Worm (Caenorhabditis elegans) whole organism, L4 larva: Measurements from ENCODE around the gene mdt-26.

Experiments
- D1046.2 ChIP-seq: fragments of 200-800 bp; sonication (Bioruptor generic); IDR thresholded peaks from 2 replicates; pipeline ENCODE4 v1.3.6; 2022; ENCODE audit warnings: missing genetic modification characterization, missing compliant biosample characterization
- F10B5.3 ChIP-seq: sonication (generic microtip); optimal IDR thresholded peaks from 2 replicates; lab custom pipeline; 2016; ENCODE audit warnings: mild to moderate bottlenecking, missing genetic modification characterization, missing compliant biosample characterization
- F26F4.8 ChIP-seq: fragments of 200-800 bp; sonication (Bioruptor generic); conservative IDR thresholded peaks from 2 replicates; pipeline ENCODE4 v1.3.6; 2022; ENCODE audit warnings: missing genetic modification characterization, missing compliant biosample characterization
- F44E2.7 ChIP-seq: fragments of 200-800 bp; sonication (Bioruptor generic); IDR thresholded peaks from 2 replicates; pipeline ENCODE4 v2.1.2; 2022; ENCODE audit warnings: missing genetic modification characterization, missing compliant biosample characterization
- Y105C5A.15 ChIP-seq: fragments of 200-800 bp; sonication (Bioruptor generic); IDR thresholded peaks from 2 replicates; pipeline ENCODE4 v1.3.6; 2022; ENCODE audit warnings: missing genetic modification characterization, missing compliant biosample characterization
- Y5F2A.4 ChIP-seq: fragments of 200-800 bp; sonication (Bioruptor generic); optimal IDR thresholded peaks from 2 replicates; lab custom pipeline; 2018; ENCODE audit warnings: mild to moderate bottlenecking, missing genetic modification characterization, missing compliant biosample characterization
- Y75B8A.6 ChIP-seq: fragments of 200-800 bp; sonication (Bioruptor generic); IDR thresholded peaks from 2 replicates; pipeline ENCODE4 v1.3.6; 2022; ENCODE audit warnings: missing genetic modification reagents, missing genetic modification characterization, missing compliant biosample characterization
- ZK337.2 ChIP-seq: fragments of 200-800 bp; sonication (Bioruptor generic); IDR thresholded peaks from 2 replicates; pipeline ENCODE4 v1.3.6; 2022; ENCODE audit warnings: missing genetic modification reagents, missing genetic modification characterization, missing compliant biosample characterization
- aly-2 ChIP-seq: sonication (generic microtip); optimal IDR thresholded peaks from 2 replicates; lab custom pipeline; 2018; ENCODE audit warnings: missing biosample characterization, missing genetic modification characterization
- ama-1 ChIP-seq: fragments of 150-350 bp; optimal IDR thresholded peaks from 2 replicates; lab custom pipeline; 2014; ENCODE audit warnings: inconsistent platforms, mixed read lengths
- arid-1 ChIP-seq: fragments of 200-800 bp; sonication (Bioruptor generic); conservative IDR thresholded peaks from 2 replicates; pipeline ENCODE4 v1.3.6; 2022; ENCODE audit warnings: missing genetic modification reagents, missing genetic modification characterization, missing compliant biosample characterization
- ceh-28 ChIP-seq: fragments of 150-350 bp; optimal IDR thresholded peaks from 2 replicates; lab custom pipeline; 2014; ENCODE audit warnings: missing biosample characterization, missing genetic modification reagents, missing genetic modification characterization
- ceh-32 ChIP-seq: sonication (generic microtip); optimal IDR thresholded peaks from 2 replicates; lab custom pipeline; 2016; ENCODE audit warnings: mild to moderate bottlenecking, missing genetic modification characterization, missing compliant biosample characterization; ENCODE audit not compliant: poor library complexity
- cey-2 ChIP-seq: sonication (generic microtip); optimal IDR thresholded peaks from 3 replicates; lab custom pipeline; 2017; ENCODE audit warnings: missing genetic modification characterization, mild to moderate bottlenecking, missing compliant biosample characterization, antibody characterized with exemption, borderline replicate concordance; ENCODE audit not compliant: insufficient read depth
- daf-8 ChIP-seq: fragments of 200-800 bp; sonication (Bioruptor generic); IDR thresholded peaks from 2 replicates; pipeline ENCODE4 v1.3.6; 2022; ENCODE audit warnings: missing genetic modification characterization, missing compliant biosample characterization
- dmd-8 ChIP-seq: fragments of 200-800 bp; sonication (Bioruptor generic); IDR thresholded peaks from 2 replicates; pipeline ENCODE4 v1.3.6; 2022; ENCODE audit warnings: missing genetic modification characterization, missing compliant biosample characterization
- dmd-9 ChIP-seq: fragments of 200-800 bp; sonication (Bioruptor generic); IDR thresholded peaks from 2 replicates; pipeline ENCODE4 v1.3.6; 2022; ENCODE audit warnings: missing genetic modification reagents, missing genetic modification characterization, missing compliant biosample characterization
- duxl-1 ChIP-seq: sonication (generic microtip); optimal IDR thresholded peaks from 2 replicates; lab custom pipeline; 2016; ENCODE audit warnings: mild to moderate bottlenecking, missing genetic modification characterization, moderate library complexity, missing compliant biosample characterization; ENCODE audit not compliant: poor library complexity
- egl-27 ChIP-seq: sonication (generic microtip); optimal IDR thresholded peaks from 3 replicates; lab custom pipeline; 2017; ENCODE audit warnings: missing biosample characterization, missing genetic modification reagents, missing genetic modification characterization
- egl-43 ChIP-seq: fragments of 200-800 bp; sonication (Bioruptor generic); IDR thresholded peaks from 2 replicates; pipeline ENCODE4 v1.3.6; 2022; ENCODE audit warnings: missing genetic modification reagents, missing genetic modification characterization, missing compliant biosample characterization
- hlh-11 ChIP-seq: fragments of 200-800 bp; sonication (Bioruptor generic); optimal IDR thresholded peaks from 2 replicates; lab custom pipeline; 2018; ENCODE audit warnings: mild to moderate bottlenecking, missing genetic modification characterization, missing compliant biosample characterization
- hlh-30 ChIP-seq: sonication (generic microtip); optimal IDR thresholded peaks from 2 replicates; lab custom pipeline; 2017; ENCODE audit warnings: antibody characterized with exemption, mild to moderate bottlenecking, missing genetic modification characterization, missing compliant biosample characterization; ENCODE audit not compliant: insufficient read depth
- lim-7 ChIP-seq: fragments of 200-800 bp; sonication (Bioruptor generic); IDR thresholded peaks from 2 replicates; pipeline ENCODE4 v1.3.6; 2022; ENCODE audit warnings: missing genetic modification characterization, missing compliant biosample characterization
- lin-1 ChIP-seq: fragments of 200-800 bp; sonication (Bioruptor generic); IDR thresholded peaks from 2 replicates; pipeline ENCODE4 v1.3.6; 2022; ENCODE audit warnings: missing genetic modification reagents, missing genetic modification characterization, missing compliant biosample characterization
- lin-38 ChIP-seq: fragments of 200-800 bp; sonication (Bioruptor generic); IDR thresholded peaks from 2 replicates; pipeline ENCODE4 v1.3.6; 2022; ENCODE audit warnings: missing genetic modification reagents, missing genetic modification characterization, missing compliant biosample characterization
- lsy-2 ChIP-seq, 2 experiments: fragments of 150-350 bp in 1 of 2; sonication (generic microtip) in 1 of 2; optimal IDR thresholded peaks; 2 replicates each; lab custom pipeline; 2014 to 2017; ENCODE audit warnings: missing biosample characterization in 2 of 2, missing genetic modification characterization in 2 of 2
- madf-5 ChIP-seq, 2 experiments: fragments of 200-800 bp; sonication (Bioruptor generic); IDR thresholded peaks; 2 replicates each; pipeline ENCODE4 v1.3.6; 2022; ENCODE audit warnings: missing compliant biosample characterization in 2 of 2, missing genetic modification characterization in 2 of 2
- madf-9 ChIP-seq: fragments of 200-800 bp; sonication (Bioruptor generic); conservative IDR thresholded peaks from 2 replicates; pipeline ENCODE4 v1.3.6; 2022; ENCODE audit warnings: missing genetic modification reagents, missing genetic modification characterization, missing compliant biosample characterization
- mdl-1 ChIP-seq, 2 experiments: fragments of 150-350 bp in 1 of 2; sonication (generic microtip) in 1 of 2; optimal IDR thresholded peaks; 2 replicates each; lab custom pipeline; 2014 to 2017; ENCODE audit warnings: missing biosample characterization in 2 of 2, missing genetic modification characterization in 2 of 2
- mep-1 ChIP-seq: fragments of 150-350 bp; sonication (generic microtip); optimal IDR thresholded peaks from 3 replicates; lab custom pipeline; 2014; ENCODE audit warnings: missing biosample characterization, missing genetic modification characterization
- nhr-10 ChIP-seq: fragments of 150-350 bp; optimal IDR thresholded peaks from 2 replicates; lab custom pipeline; 2014; ENCODE audit warnings: missing biosample characterization, missing genetic modification characterization
- nhr-11 ChIP-seq: fragments of 150-350 bp; optimal IDR thresholded peaks from 2 replicates; lab custom pipeline; 2014; ENCODE audit warnings: missing biosample characterization, missing genetic modification characterization
- nhr-111 ChIP-seq: fragments of 200-800 bp; sonication (Bioruptor generic); optimal IDR thresholded peaks from 2 replicates; lab custom pipeline; 2018; ENCODE audit warnings: mild to moderate bottlenecking, missing genetic modification characterization, missing compliant biosample characterization
- nhr-237 ChIP-seq: sonication (generic microtip); optimal IDR thresholded peaks from 2 replicates; lab custom pipeline; 2017; ENCODE audit warnings: missing biosample characterization, missing genetic modification characterization
- nhr-28 ChIP-seq: fragments of 150-350 bp; optimal IDR thresholded peaks from 2 replicates; lab custom pipeline; 2014; ENCODE audit warnings: missing biosample characterization, missing genetic modification characterization
- nhr-41 ChIP-seq: fragments of 200-800 bp; sonication (Bioruptor generic); IDR thresholded peaks from 2 replicates; pipeline ENCODE4 v1.3.6; 2022; ENCODE audit warnings: missing genetic modification reagents, missing genetic modification characterization, missing compliant biosample characterization
- nhr-42 ChIP-seq: fragments of 200-800 bp; sonication (Bioruptor generic); IDR thresholded peaks from 2 replicates; pipeline ENCODE4 v1.3.6; 2022; ENCODE audit warnings: missing genetic modification characterization, missing compliant biosample characterization
- nhr-48 ChIP-seq: sonication (generic microtip); optimal IDR thresholded peaks from 2 replicates; lab custom pipeline; 2016; ENCODE audit warnings: mild to moderate bottlenecking, missing genetic modification characterization, missing compliant biosample characterization
- nhr-77 ChIP-seq: fragments of 150-350 bp; optimal IDR thresholded peaks from 2 replicates; lab custom pipeline; 2014; ENCODE audit warnings: missing biosample characterization, missing genetic modification characterization
- php-3 ChIP-seq: fragments of 200-800 bp; sonication (Bioruptor generic); IDR thresholded peaks from 2 replicates; pipeline ENCODE4 v1.3.6; 2022; ENCODE audit warnings: missing genetic modification reagents, missing genetic modification characterization, missing compliant biosample characterization
- pqm-1 ChIP-seq: sonication (generic microtip); optimal IDR thresholded peaks from 2 replicates; lab custom pipeline; 2017; ENCODE audit warnings: missing biosample characterization, missing genetic modification characterization
- snpc-4 ChIP-seq: fragments of 150-350 bp; optimal IDR thresholded peaks from 2 replicates; lab custom pipeline; 2014; ENCODE audit warnings: missing biosample characterization, missing genetic modification characterization
- spr-1 ChIP-seq: sonication (generic microtip); optimal IDR thresholded peaks from 2 replicates; lab custom pipeline; 2016; ENCODE audit warnings: mild to moderate bottlenecking, missing genetic modification characterization, missing compliant biosample characterization
- spr-3 ChIP-seq: fragments of 200-800 bp; sonication (Bioruptor generic); optimal IDR thresholded peaks from 2 replicates; lab custom pipeline; 2018; ENCODE audit warnings: mild to moderate bottlenecking, missing genetic modification characterization, missing compliant biosample characterization
- tra-1 ChIP-seq: fragments of 200-800 bp; sonication (Bioruptor generic); IDR thresholded peaks from 2 replicates; pipeline ENCODE4 v1.3.6; 2022; ENCODE audit warnings: missing genetic modification reagents, missing genetic modification characterization, missing compliant biosample characterization
- unc-62 ChIP-seq, 3 experiments: fragments of 150-350 bp in 1 of 3; sonication (generic microtip); optimal IDR thresholded peaks in 2 of 3; peaks in 1 of 3; 1 replicate in 1 of 3; 2 replicates in 2 of 3; lab custom pipeline; 2014 to 2017; ENCODE audit warnings: missing biosample characterization in 3 of 3, missing genetic modification characterization in 3 of 3, missing genetic modification reagents in 3 of 3, missing genotype in 1 of 3
- zag-1 ChIP-seq: fragments of 150-350 bp; optimal IDR thresholded peaks from 2 replicates; lab custom pipeline; 2014; ENCODE audit warnings: missing biosample characterization, missing genetic modification characterization
- zfp-2 ChIP-seq: sonication (generic microtip); optimal IDR thresholded peaks from 2 replicates; lab custom pipeline; 2016; ENCODE audit warnings: mild to moderate bottlenecking, missing genetic modification characterization, missing compliant biosample characterization
- zip-11 ChIP-seq: fragments of 200-800 bp; sonication (Bioruptor generic); IDR thresholded peaks from 2 replicates; pipeline ENCODE4 v1.3.6; 2022; ENCODE audit warnings: missing genetic modification characterization, missing compliant biosample characterization
- zip-2 ChIP-seq: fragments of 150-350 bp; optimal IDR thresholded peaks from 2 replicates; lab custom pipeline; 2014; ENCODE audit warnings: missing biosample characterization, missing genetic modification characterization

Gene mdt-26

ce11 chrII:5661735-5662177 is 775 bp downstream of the mdt-26 start (continued):
- peak; percentile 57 for TF ChIP-seq zfp-2 (tag; lab: Kevin White, UChicago)
- TF ChIP-seq egl-27 (tag; lab: Kevin White, UChicago), result peak; percentile 78
- TF ChIP-seq lin-38, result peak; percentile 89
- TF ChIP-seq nhr-11, result peak; percentile 81
- TF ChIP-seq spr-1, result peak; percentile 91
- TF ChIP-seq aly-2 (tag; lab: Kevin White, UChicago), result no peak
- peak; percentile 73 for TF ChIP-seq nhr-48 (tag; lab: Kevin White, UChicago)
- peak; percentile 81 for TF ChIP-seq Y5F2A.4 (GFP tag; lab: Kevin White, UChicago)
- TF ChIP-seq nhr-28, result peak; percentile 55
- TF ChIP-seq daf-8 (GFP tag; lab: Robert Waterston, UW), result peak; percentile 83; the same call in 1 of the 2 replicates
- peak; percentile 97 for TF ChIP-seq tra-1 (GFP tag; lab: Robert Waterston, UW)
- peak; percentile 99 for TF ChIP-seq egl-43 (GFP tag; lab: Robert Waterston, UW)
- TF ChIP-seq lin-1 (GFP tag; lab: Robert Waterston, UW), result peak; percentile 98
- TF ChIP-seq mep-1 (tag; lab: Kevin White, UChicago), result peak; percentile 90
- TF ChIP-seq madf-9 (GFP tag; lab: Robert Waterston, UW), result peak; percentile 90
- TF ChIP-seq Y105C5A.15 (GFP tag; lab: Robert Waterston, UW), result peak; percentile 99
- TF ChIP-seq dmd-8 (GFP tag; lab: Robert Waterston, UW), result peak; percentile 98
- TF ChIP-seq mdl-1 (tag; optimal IDR thresholded peaks at IDR 0.05; lab: Kevin White, UChicago), result peak; percentile 85 to 87
- TF ChIP-seq F26F4.8 (GFP tag; lab: Robert Waterston, UW), result peak; percentile 57; the same call in 1 of the 2 replicates
- peak; percentile 77 for TF ChIP-seq nhr-10
- peak; percentile 17 for TF ChIP-seq F10B5.3 (tag; lab: Kevin White, UChicago)
- peak; percentile 94 for TF ChIP-seq spr-3 (GFP tag; lab: Kevin White, UChicago)
- TF ChIP-seq duxl-1, result peak; percentile 69
- peak; percentile 11 for TF ChIP-seq pqm-1 (tag; lab: Kevin White, UChicago)
- TF ChIP-seq ceh-28 (tag; lab: Kevin White, UChicago), result peak; percentile 76
- peak; percentile 94 for TF ChIP-seq nhr-42 (GFP tag; lab: Robert Waterston, UW)
- peak in 1 of 2 experiments; percentile 100 for TF ChIP-seq unc-62 (GFP tag; optimal IDR thresholded peaks at IDR 0.05 in 1 of 2; lab: Kevin White, UChicago)
- TF ChIP-seq unc-62 (tag; optimal IDR thresholded peaks at IDR 0.05; lab: Kevin White, UChicago), result peak; percentile 45
- peak; percentile 97 for TF ChIP-seq arid-1
- TF ChIP-seq lsy-2 (tag; optimal IDR thresholded peaks at IDR 0.05; lab: Kevin White, UChicago), result peak; percentile 86 to 89
- TF ChIP-seq nhr-77 (tag; lab: Kevin White, UChicago), result peak; percentile 79
- TF ChIP-seq nhr-111 (GFP tag; lab: Kevin White, UChicago), result peak; percentile 99
- TF ChIP-seq hlh-11, result peak; percentile 87
- TF ChIP-seq hlh-30 (tag; lab: Kevin White, UChicago), result peak; percentile 89
- TF ChIP-seq D1046.2 (GFP tag; lab: Robert Waterston, UW), result peak; percentile 94
- peak; percentile 59 for TF ChIP-seq ceh-32 (tag; lab: Kevin White, UChicago)
- TF ChIP-seq dmd-9, result peak; percentile 80
- TF ChIP-seq snpc-4 (tag; lab: Kevin White, UChicago), result no peak
- TF ChIP-seq nhr-41, result peak; percentile 95
- TF ChIP-seq nhr-237, result peak; percentile 42
- no peak for TF ChIP-seq cey-2 (tag; lab: Kevin White, UChicago)
- peak; percentile 90 for TF ChIP-seq php-3 (GFP tag; lab: Robert Waterston, UW)
- peak; percentile 100 for TF ChIP-seq ama-1 (lab: Kevin White, UChicago)
- peak; percentile 98 for TF ChIP-seq Y75B8A.6 (GFP tag; lab: Robert Waterston, UW)
- TF ChIP-seq madf-5 (GFP tag; IDR thresholded peaks at IDR 0.05; lab: Robert Waterston, UW), result peak; percentile 95 to 98
- TF ChIP-seq ZK337.2 (GFP tag; lab: Robert Waterston, UW), result peak; percentile 88
- peak; percentile 94 for TF ChIP-seq F44E2.7 (GFP tag; lab: Robert Waterston, UW)
- peak; percentile 67; the same call in 1 of the 2 replicates for TF ChIP-seq zip-11
- peak; percentile 95 for TF ChIP-seq lim-7
- TF ChIP-seq zag-1, result peak; percentile 44
- no peak for TF ChIP-seq zip-2
